Fruit fly (Drosophila melanogaster): Measurements from ENCODE around the gene eIF1A.
A peak's percentile ranks its signal among the peaks of the same experiment; 100 is the strongest.

Gene eIF1A

dm6 chr3R:18274328-18275098 is at the start of gene eIF1A, which contains the start of gene Vps39 (continued):
- TF ChIP-seq CoRest (tag; optimal IDR thresholded peaks at IDR 0.05) = peak; percentile 51
- peak; percentile 11 for TF ChIP-seq CHES-1-like (GFP tag; optimal IDR thresholded peaks at IDR 0.05)
- TF ChIP-seq Atf3 (GFP tag; optimal IDR thresholded peaks at IDR 0.05) = peak; percentile 20
- TF ChIP-seq ems (GFP tag; optimal IDR thresholded peaks at IDR 0.05) = peak; percentile 58
- peak; percentile 67 for TF ChIP-seq Lhr (GFP tag; optimal IDR thresholded peaks at IDR 0.05)
- 0 out of 3 replicates have a peak, but pooled peaks have one; percentile 21 for TF ChIP-seq Aef1 (GFP tag; IDR thresholded peaks at IDR 0.05)
- TF ChIP-seq Opbp (GFP tag; IDR thresholded peaks at IDR 0.05; ENCODE audit: partially characterized antibody) = peak; percentile 69
- TF ChIP-seq Dll (GFP tag; IDR thresholded peaks at IDR 0.05; ENCODE audit: partially characterized antibody) = peak; percentile 94
- no peak for TF ChIP-seq Taf1 (GFP tag; IDR thresholded peaks at IDR 0.05)
- TF ChIP-seq CG4404 (GFP tag; IDR thresholded peaks at IDR 0.05) = no peak; the same call in 1 of the 2 replicates
- no peak for TF ChIP-seq salm (tag; optimal IDR thresholded peaks at IDR 0.05)
- TF ChIP-seq unc-4 (GFP tag; IDR thresholded peaks at IDR 0.05; ENCODE audit: partially characterized antibody) = peak; percentile 91
- peak; percentile 39 for TF ChIP-seq PHDP (tag; optimal IDR thresholded peaks at IDR 0.05)
- TF ChIP-seq dpn (GFP tag; optimal IDR thresholded peaks at IDR 0.05) = peak; percentile 33 to 43
- TF ChIP-seq CG17385 (GFP tag; optimal IDR thresholded peaks at IDR 0.05) = no peak
- TF ChIP-seq CG6272 (GFP tag; IDR thresholded peaks at IDR 0.05) = peak; percentile 36; the same call in 1 of the 2 replicates
- TF ChIP-seq otp (GFP tag; IDR thresholded peaks at IDR 0.05) = 0 out of 3 replicates have a peak, but pooled peaks have one; percentile 9
- TF ChIP-seq bab2 (GFP tag; optimal IDR thresholded peaks at IDR 0.05) = peak; percentile 7
- peak; percentile 76 for TF ChIP-seq dm (GFP tag; optimal IDR thresholded peaks at IDR 0.05)
- TF ChIP-seq CG3995 (GFP tag; optimal IDR thresholded peaks at IDR 0.05) = peak; percentile 53
- TF ChIP-seq al (GFP tag; IDR thresholded peaks at IDR 0.05) = peak; percentile 31; the same call in 1 of the 2 replicates
- peak; percentile 48 for TF ChIP-seq CG9215 (GFP tag; IDR thresholded peaks at IDR 0.05)
- TF ChIP-seq wdn (GFP tag; IDR thresholded peaks at IDR 0.05) = peak; percentile 19; the same call in 1 of the 2 replicates
- TF ChIP-seq CG12659 (GFP tag; optimal IDR thresholded peaks at IDR 0.05) = peak; percentile 73
- peak; percentile 66 for TF ChIP-seq CG7963 (GFP tag; IDR thresholded peaks at IDR 0.05; ENCODE audit: partially characterized antibody)
- TF ChIP-seq HmgD (GFP tag; optimal IDR thresholded peaks at IDR 0.05) = no peak
- no peak for TF ChIP-seq fru (optimal IDR thresholded peaks at IDR 0.05)
- peak; percentile 54 for TF ChIP-seq CG9727 (GFP tag; optimal IDR thresholded peaks at IDR 0.05)
- no peak for TF ChIP-seq ash1 (GFP tag; optimal IDR thresholded peaks at IDR 0.05)
- no peak for TF ChIP-seq CG16779 (GFP tag; IDR thresholded peaks at IDR 0.05)
- TF ChIP-seq CG4617 (GFP tag; optimal IDR thresholded peaks at IDR 0.05; ENCODE audit: borderline replicate concordance) = peak; percentile 65
- TF ChIP-seq Jarid2 (GFP tag; optimal IDR thresholded peaks at IDR 0.05) = no peak
- peak; percentile 46 for TF ChIP-seq CG10267 (tag; optimal IDR thresholded peaks at IDR 0.05)
- TF ChIP-seq Dfd (GFP tag; optimal IDR thresholded peaks at IDR 0.05) = no peak
- peak; percentile 40; the same call in 1 of the 2 replicates for TF ChIP-seq Xrp1 (GFP tag; IDR thresholded peaks at IDR 0.05)
- TF ChIP-seq hbn (GFP tag; IDR thresholded peaks at IDR 0.05; ENCODE audit: partially characterized antibody) = peak; percentile 81
- TF ChIP-seq CG33213 (GFP tag; optimal IDR thresholded peaks at IDR 0.05) = peak; percentile 5
- TF ChIP-seq CG4360 (GFP tag; IDR thresholded peaks at IDR 0.05) = peak; percentile 72; the same call in 1 of the 2 replicates
- peak; percentile 21 for TF ChIP-seq Dip3 (GFP tag; optimal IDR thresholded peaks at IDR 0.05)
- peak; percentile 57 for TF ChIP-seq CG17829 (tag; optimal IDR thresholded peaks at IDR 0.05)
- peak; percentile 67 for TF ChIP-seq CG30403 (GFP tag; optimal IDR thresholded peaks at IDR 0.05)
- peak; percentile 36 for TF ChIP-seq CG7556 (GFP tag; optimal IDR thresholded peaks at IDR 0.05)
- peak; percentile 30; the same call in 1 of the 2 replicates for TF ChIP-seq Rfx (GFP tag; IDR thresholded peaks at IDR 0.05)
- peak; percentile 1 for TF ChIP-seq Deaf1 (tag; optimal IDR thresholded peaks at IDR 0.05)
- no peak for TF ChIP-seq prd (optimal IDR thresholded peaks at IDR 0.05)
- peak; percentile 26; the same call in 1 of the 3 replicates for TF ChIP-seq prd (GFP tag; IDR thresholded peaks at IDR 0.05)
- TF ChIP-seq pho (GFP tag; optimal IDR thresholded peaks at IDR 0.05) = peak; percentile 64
- TF ChIP-seq ap (GFP tag; IDR thresholded peaks at IDR 0.05) = no peak
- no peak for TF ChIP-seq Mrtf (GFP tag; IDR thresholded peaks at IDR 0.05)
